Worm (Caenorhabditis elegans) whole organism, L1 larva: Measurements from ENCODE around the gene R07B1.8.
A peak's percentile ranks its signal among the peaks of the same experiment; 100 is the strongest.

Experiments used
- Y116A8C.19 ChIP-seq: sonication (generic microtip); optimal IDR thresholded peaks from 2 replicates; lab custom pipeline; 2016; ENCODE audit warnings: missing compliant biosample characterization, missing genetic modification characterization, borderline replicate concordance
- ceh-63 ChIP-seq: fragments of 200-800 bp; sonication (Bioruptor generic); optimal IDR thresholded peaks from 2 replicates; lab custom pipeline; 2018; ENCODE audit warnings: mild to moderate bottlenecking, missing genetic modification characterization, missing compliant biosample characterization
- elt-2 ChIP-seq: sonication (generic microtip); optimal IDR thresholded peaks from 2 replicates; lab custom pipeline; 2016; ENCODE audit warnings: missing genetic modification characterization, mild to moderate bottlenecking, inconsistent platforms, missing compliant biosample characterization, missing genetic modification reagents
- elt-3 ChIP-seq, 6 experiments: fragments of 150-350 bp in 1 of 6; sonication (generic microtip); optimal IDR thresholded peaks; 2 replicates each; lab custom pipeline; 2017 to 2018; ENCODE audit warnings: missing biosample characterization in 6 of 6, missing genetic modification characterization in 6 of 6, inconsistent platforms in 1 of 6
- lin-15B ChIP-seq: fragments of 150-350 bp; sonication (generic microtip); optimal IDR thresholded peaks from 3 replicates; lab custom pipeline; 2014; ENCODE audit warnings: missing biosample characterization, missing genetic modification characterization
- mef-2 ChIP-seq: fragments of 150-350 bp; optimal IDR thresholded peaks from 2 replicates; lab custom pipeline; 2014; ENCODE audit warnings: missing biosample characterization, missing genetic modification characterization
- nhr-28 ChIP-seq: fragments of 150-350 bp; optimal IDR thresholded peaks from 2 replicates; lab custom pipeline; 2014; ENCODE audit warnings: missing biosample characterization, missing genetic modification characterization
- rnt-1 ChIP-seq: sonication (generic microtip); optimal IDR thresholded peaks from 2 replicates; lab custom pipeline; 2016; ENCODE audit warnings: mild to moderate bottlenecking, missing genetic modification characterization, moderate library complexity, missing compliant biosample characterization
- skn-1 ChIP-seq: fragments of 150-350 bp; optimal IDR thresholded peaks from 2 replicates; lab custom pipeline; 2014; ENCODE audit warnings: missing biosample characterization, missing genetic modification characterization
- sox-4 ChIP-seq: sonication (generic microtip); optimal IDR thresholded peaks from 2 replicates; lab custom pipeline; 2016; ENCODE audit warnings: missing genetic modification characterization, missing compliant biosample characterization
- unc-62 ChIP-seq: fragments of 150-350 bp; optimal IDR thresholded peaks from 2 replicates; lab custom pipeline; 2014; ENCODE audit warnings: missing biosample characterization, missing genetic modification reagents, missing genetic modification characterization
- zag-1 ChIP-seq: fragments of 150-350 bp; optimal IDR thresholded peaks from 2 replicates; lab custom pipeline; 2014; ENCODE audit warnings: missing biosample characterization, missing genetic modification characterization

DNA sequence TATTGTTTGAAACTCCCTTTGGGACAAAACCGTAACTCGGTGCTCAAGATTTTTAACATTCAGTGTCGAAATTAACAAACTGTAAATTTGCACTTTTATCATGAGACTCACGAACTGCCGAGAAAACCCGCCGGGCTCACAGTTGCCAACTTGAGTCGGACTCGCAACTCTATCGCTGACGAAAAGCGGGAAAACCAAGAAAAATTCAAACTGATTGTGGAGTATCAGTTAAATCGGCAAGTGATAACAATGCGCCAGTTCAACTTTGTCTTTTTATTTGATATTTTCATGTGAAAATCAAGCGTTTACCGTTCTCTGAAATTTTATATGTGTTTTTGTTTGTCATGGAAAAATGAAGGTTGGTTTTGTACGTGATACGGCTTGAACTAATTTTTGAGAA is 10.1 kb upstream of the R07B1.8 start:
- no peak for TF ChIP-seq rnt-1 (tag; lab: Kevin White, UChicago)
- no peak for TF ChIP-seq elt-3 (tag; optimal IDR thresholded peaks at IDR 0.05; lab: Kevin White, UChicago)
- no peak for TF ChIP-seq mef-2 (tag; lab: Kevin White, UChicago)
- no peak for TF ChIP-seq lin-15B (tag; lab: Kevin White, UChicago)
- TF ChIP-seq unc-62 (GFP tag; lab: Kevin White, UChicago): no peak
- no peak for TF ChIP-seq zag-1
- TF ChIP-seq Y116A8C.19 (tag; lab: Kevin White, UChicago): no peak
- TF ChIP-seq elt-2 (tag; lab: Kevin White, UChicago): peak; percentile 55
- no peak for TF ChIP-seq skn-1
- no peak for TF ChIP-seq ceh-63 (GFP tag; lab: Kevin White, UChicago)
- TF ChIP-seq nhr-28 (tag; lab: Kevin White, UChicago): no peak
- no peak for TF ChIP-seq sox-4
